Worm (Caenorhabditis elegans): ENCODE measurements around the gene slc-17.7.

Gene slc-17.7

DNA sequence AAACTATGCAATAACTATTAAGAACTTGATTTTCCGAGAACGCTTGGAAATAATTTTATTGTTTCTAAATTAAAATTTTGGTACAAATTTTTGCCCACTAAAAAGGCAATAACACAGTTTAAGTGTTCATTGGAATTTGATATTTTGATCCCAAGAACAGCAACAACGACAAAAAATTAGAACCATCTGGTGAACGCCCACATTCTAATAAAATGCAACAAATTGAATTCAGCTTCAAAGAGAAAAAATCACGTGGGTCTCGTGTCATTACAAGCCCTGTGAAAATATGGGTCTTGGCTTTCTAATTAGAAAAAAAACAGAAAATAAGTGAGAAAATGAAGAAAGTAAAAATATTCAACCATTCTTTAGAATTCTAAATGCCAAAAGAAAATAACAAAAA is 5.5 kb upstream of the slc-17.7 start:
- TF ChIP-seq daf-12 (tag; optimal IDR thresholded peaks at IDR 0.05) (no peak), fkh-2 (tag; optimal IDR thresholded peaks at IDR 0.05) (no peak), tbx-2 (tag; optimal IDR thresholded peaks at IDR 0.05) (no peak), hmg-11 (tag; optimal IDR thresholded peaks at IDR 0.05) (no peak), ceh-9 (tag; optimal IDR thresholded peaks at IDR 0.05) (no peak), elt-1 (tag; optimal IDR thresholded peaks at IDR 0.05) (no peak), ceh-28 (tag; optimal IDR thresholded peaks at IDR 0.05) (no peak), lin-15B (tag; optimal IDR thresholded peaks at IDR 0.05) (no peak), nhr-43 (tag; optimal IDR thresholded peaks at IDR 0.05; ENCODE audit: poor library complexity, severe bottlenecking) (no peak), nhr-11 (tag; optimal IDR thresholded peaks at IDR 0.05) (no peak), fos-1 (tag; optimal IDR thresholded peaks at IDR 0.05) (no peak), ama-1 (optimal IDR thresholded peaks at IDR 0.05) (no peak), nhr-23 (tag; optimal IDR thresholded peaks at IDR 0.05) (no peak), lin-39 (tag; optimal IDR thresholded peaks at IDR 0.05) (no peak), snpc-4 (tag; optimal IDR thresholded peaks at IDR 0.05) (no peak), elt-3 (tag; optimal IDR thresholded peaks at IDR 0.05) (no peak), nfya-1 (tag; optimal IDR thresholded peaks at IDR 0.05; ENCODE audit: insufficient read depth) (no peak), mml-1 (tag; optimal IDR thresholded peaks at IDR 0.05) (no peak), nhr-28 (tag; optimal IDR thresholded peaks at IDR 0.05) (no peak), egl-27 (tag; optimal IDR thresholded peaks at IDR 0.05) (no peak)

DNA sequence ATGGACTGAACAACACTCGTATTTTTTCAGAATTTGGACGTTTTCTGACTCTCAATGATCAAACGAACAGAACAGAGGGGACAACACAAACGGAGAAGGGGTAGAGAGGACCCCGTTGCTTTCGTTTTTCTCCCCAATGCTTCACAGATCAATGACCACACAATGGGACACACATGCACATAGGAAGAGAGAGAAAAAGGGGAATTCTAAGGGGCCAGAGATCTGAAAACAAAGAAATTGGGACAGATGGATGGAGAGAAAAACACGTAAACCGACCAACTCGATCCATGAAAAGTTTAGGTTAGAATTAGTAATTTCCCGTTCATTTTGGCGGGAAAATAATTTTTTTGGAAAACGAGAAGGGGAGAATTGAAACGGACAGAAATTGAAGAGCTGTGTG is 4.1 kb upstream of the slc-17.7 start:
- TF ChIP-seq ceh-9 (tag; optimal IDR thresholded peaks at IDR 0.05) (no peak), pha-4 (tag; optimal IDR thresholded peaks at IDR 0.05) (no peak), nhr-43 (tag; optimal IDR thresholded peaks at IDR 0.05; ENCODE audit: poor library complexity, severe bottlenecking) (no peak), fos-1 (tag; optimal IDR thresholded peaks at IDR 0.05) (no peak), ceh-16 (tag; optimal IDR thresholded peaks at IDR 0.05) (no peak), nfya-1 (tag; optimal IDR thresholded peaks at IDR 0.05; ENCODE audit: insufficient read depth) (peak; percentile 34), egl-27 (tag; optimal IDR thresholded peaks at IDR 0.05) (no peak)

DNA sequence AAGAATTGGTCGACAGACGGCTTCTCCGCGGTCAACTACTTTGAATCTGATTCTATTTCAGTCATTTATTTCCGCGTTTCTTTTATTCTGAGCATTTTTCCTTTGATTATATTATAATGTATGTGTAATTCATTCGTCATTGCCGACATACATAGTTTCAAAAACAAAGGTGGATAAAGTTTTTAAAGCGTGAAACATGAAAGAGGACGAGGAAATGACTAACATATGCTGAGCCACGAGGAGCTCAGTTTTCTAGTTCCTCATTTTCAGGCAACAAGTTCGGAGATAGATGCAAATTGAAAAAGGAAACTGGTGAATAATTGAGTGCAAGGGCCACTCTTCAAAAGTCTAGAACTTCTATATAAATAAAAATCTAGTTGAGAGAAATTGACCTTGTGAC is 1.9 kb upstream of the slc-17.7 start:
- no peak for TF ChIP-seq fkh-10 (GFP tag; optimal IDR thresholded peaks at IDR 0.05)
- TF ChIP-seq ceh-28 (tag; optimal IDR thresholded peaks at IDR 0.05) = no peak
- no peak for TF ChIP-seq ceh-82 (tag; optimal IDR thresholded peaks at IDR 0.05)
- no peak for TF ChIP-seq nhr-237 (tag; optimal IDR thresholded peaks at IDR 0.05)
- no peak for TF ChIP-seq fos-1 (tag; optimal IDR thresholded peaks at IDR 0.05)
- TF ChIP-seq hmg-11 (tag; optimal IDR thresholded peaks at IDR 0.05) = no peak
- TF ChIP-seq ceh-9 (tag; optimal IDR thresholded peaks at IDR 0.05) = no peak
- no peak for TF ChIP-seq snpc-4 (tag; optimal IDR thresholded peaks at IDR 0.05)
- no peak for TF ChIP-seq ztf-4 (tag; optimal IDR thresholded peaks at IDR 0.05)
- TF ChIP-seq mml-1 (tag; optimal IDR thresholded peaks at IDR 0.05) = no peak
- TF ChIP-seq R02D3.7 (tag; optimal IDR thresholded peaks at IDR 0.05) = no peak
- no peak for TF ChIP-seq nfya-1 (tag; optimal IDR thresholded peaks at IDR 0.05; ENCODE audit: insufficient read depth)
- no peak for TF ChIP-seq lsy-12 (tag; optimal IDR thresholded peaks at IDR 0.05)
- no peak for TF ChIP-seq eor-1 (tag; optimal IDR thresholded peaks at IDR 0.05)
- no peak for TF ChIP-seq unc-62 (GFP tag; optimal IDR thresholded peaks at IDR 0.05)
- TF ChIP-seq nhr-77 (tag; optimal IDR thresholded peaks at IDR 0.05) = no peak

DNA sequence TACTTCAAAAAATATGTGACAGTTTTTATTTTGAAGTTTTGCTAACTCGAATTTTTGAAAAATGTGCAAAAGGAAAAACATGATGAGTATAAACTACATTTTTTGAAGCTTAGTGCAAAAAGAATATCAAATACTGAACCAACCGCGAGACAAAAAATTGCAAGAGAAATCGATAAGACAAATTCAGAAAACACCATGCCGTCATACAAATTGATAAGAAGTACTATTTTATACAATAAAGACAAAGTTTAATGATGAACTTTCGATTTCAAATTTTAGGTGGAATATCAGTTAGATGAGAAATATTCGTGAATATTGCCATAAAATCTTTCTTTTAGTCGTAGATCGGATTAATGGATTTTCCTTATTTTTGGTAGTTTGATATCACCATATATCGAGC is 3.6 kb downstream of the slc-17.7 start:
- peak; percentile 70 for TF ChIP-seq pqm-1 (tag; optimal IDR thresholded peaks at IDR 0.05)
- peak; percentile 50 for TF ChIP-seq elt-2 (tag; optimal IDR thresholded peaks at IDR 0.05)
- TF ChIP-seq nhr-23 (tag; optimal IDR thresholded peaks at IDR 0.05) = no peak

DNA sequence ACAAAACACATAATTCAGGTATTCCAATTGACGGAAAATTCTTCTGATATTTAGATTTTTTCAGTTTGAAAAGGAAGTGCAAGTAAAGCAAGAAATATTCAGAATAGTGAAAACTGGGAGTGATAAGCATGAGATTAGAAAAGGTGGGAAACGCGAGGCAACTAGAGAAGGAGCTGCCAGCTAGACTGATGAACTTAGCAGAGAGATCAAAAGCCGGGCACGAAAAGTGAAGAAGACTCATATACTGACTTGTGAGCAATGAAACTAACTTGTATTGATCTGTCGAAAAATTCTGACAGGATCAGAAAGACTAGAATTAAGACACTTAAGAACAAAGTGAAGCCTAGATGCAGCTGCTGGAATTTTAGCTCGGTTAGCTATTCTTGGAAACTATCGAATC is 4.8 kb downstream of the slc-17.7 start, which contains the start of gene nhr-36:
nhr-36 (minus strand) TSS at position 101 of the 400 bp plus-strand sequence.
- TF ChIP-seq ama-1 (optimal IDR thresholded peaks at IDR 0.05) (no peak), nhr-28 (tag; optimal IDR thresholded peaks at IDR 0.05) (no peak)

DNA sequence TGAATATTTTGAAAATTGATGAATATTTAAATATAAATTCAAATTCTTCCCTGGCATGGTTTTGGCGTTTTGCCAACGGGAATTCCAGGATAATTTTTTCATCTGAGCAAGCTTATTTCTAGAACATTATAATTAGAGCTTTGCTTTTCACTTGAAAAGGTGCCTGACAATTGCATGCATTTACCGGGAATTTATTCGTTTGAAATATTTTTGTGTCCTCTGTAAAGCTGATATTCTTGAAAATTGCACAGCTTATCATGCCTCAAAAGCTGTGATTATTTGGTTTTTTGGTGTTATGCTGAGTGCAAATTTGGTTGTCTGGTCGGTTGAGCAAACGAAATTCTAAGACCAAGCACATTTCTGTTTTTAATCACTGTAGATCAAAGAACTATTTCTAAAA is 5.9 kb downstream of the slc-17.7 start:
- TF ChIP-seq nhr-77 (tag; optimal IDR thresholded peaks at IDR 0.05) (no peak), sea-2 (GFP tag; optimal IDR thresholded peaks at IDR 0.05) (no peak)
